Fruit fly (Drosophila melanogaster) whole organism, embryonic: Measurements from ENCODE around the gene CG10343.

Experiments
- CG2202 ChIP-seq: fragments of 200-800 bp; sonication (Bioruptor generic); optimal IDR thresholded peaks from 2 replicates; lab custom pipeline; 2018; ENCODE audit warnings: missing biosample characterization, mild to moderate bottlenecking, missing genetic modification characterization
- NC2β ChIP-seq: fragments of 200-800 bp; sonication (Bioruptor generic); optimal IDR thresholded peaks from 2 replicates; lab custom pipeline; 2016; ENCODE audit warnings: missing biosample characterization, missing genetic modification characterization
- NfI ChIP-seq: fragments of 200-800 bp; sonication (Bioruptor generic); optimal IDR thresholded peaks from 3 replicates; lab custom pipeline; 2018; ENCODE audit warnings: missing biosample characterization, mild to moderate bottlenecking, missing genetic modification characterization, moderate library complexity
- Opbp ChIP-seq: fragments of 200-800 bp; sonication (Bioruptor generic); IDR thresholded peaks from 3 replicates; pipeline ENCODE4 v1.3.6; 2022; ENCODE audit warnings: missing biosample characterization, missing genetic modification characterization; ENCODE audit not compliant: partially characterized antibody
- br ChIP-seq: fragments of >200 bp; optimal IDR thresholded peaks from 2 replicates; lab custom pipeline; 2017
- jigr1 ChIP-seq: fragments of 200-800 bp; sonication (Bioruptor generic); IDR thresholded peaks from 3 replicates; pipeline ENCODE4 v1.3.6; 2022; ENCODE audit warnings: missing biosample characterization, missing genetic modification characterization

dm6 chr2L:18656691-18657237 is 46.5 kb upstream of the CG10343 start:
- TF ChIP-seq jigr1 (GFP tag; lab: Robert Waterston, UW) (no peak), NC2β (GFP tag; lab: Kevin White, UChicago) (no peak), NfI (GFP tag; lab: Kevin White, UChicago) (no peak), Opbp (GFP tag; lab: Robert Waterston, UW) (no peak), br (no peak), CG2202 (tag; lab: Kevin White, UChicago) (no peak)
